Worm (Caenorhabditis elegans) whole organism, L2 larva: ENCODE results near the gene nhr-93.

Experiments
- C34F6.9 ChIP-seq: fragments of 150-350 bp; optimal IDR thresholded peaks from 2 replicates; lab custom pipeline; 2014; ENCODE audit warnings: missing biosample characterization, missing genetic modification characterization
- F13H6.1 ChIP-seq: sonication (generic microtip); optimal IDR thresholded peaks from 2 replicates; lab custom pipeline; 2016; ENCODE audit warnings: missing genetic modification characterization, missing compliant biosample characterization
- R02D3.7 ChIP-seq: fragments of 150-350 bp; optimal IDR thresholded peaks from 2 replicates; lab custom pipeline; 2014; ENCODE audit warnings: missing biosample characterization, missing genetic modification characterization
- Y55F3AM.14 ChIP-seq: fragments of 200-800 bp; sonication (Bioruptor generic); optimal IDR thresholded peaks from 2 replicates; lab custom pipeline; 2018; ENCODE audit warnings: mild to moderate bottlenecking, missing genetic modification characterization, missing compliant biosample characterization
- ama-1 ChIP-seq: fragments of 150-350 bp; optimal IDR thresholded peaks from 2 replicates; lab custom pipeline; 2018; ENCODE audit warnings: inconsistent platforms
- blmp-1 ChIP-seq: sonication (generic microtip); optimal IDR thresholded peaks from 2 replicates; lab custom pipeline; 2017; ENCODE audit warnings: missing genetic modification characterization, mild to moderate bottlenecking, missing compliant biosample characterization, antibody characterized with exemption, moderate library complexity; ENCODE audit not compliant: insufficient read depth
- ceh-16 ChIP-seq: fragments of 150-350 bp; optimal IDR thresholded peaks from 2 replicates; lab custom pipeline; 2014; ENCODE audit warnings: missing biosample characterization, missing genetic modification characterization
- crh-2 ChIP-seq: sonication (generic microtip); optimal IDR thresholded peaks from 2 replicates; lab custom pipeline; 2017; ENCODE audit warnings: missing biosample characterization, missing genetic modification characterization
- dmd-4 ChIP-seq: sonication (generic microtip); optimal IDR thresholded peaks from 2 replicates; lab custom pipeline; 2017; ENCODE audit warnings: missing biosample characterization, missing genetic modification characterization
- elt-1 ChIP-seq: fragments of 150-350 bp; optimal IDR thresholded peaks from 2 replicates; lab custom pipeline; 2014; ENCODE audit warnings: missing biosample characterization, missing genetic modification characterization
- elt-3 ChIP-seq: sonication (generic microtip); optimal IDR thresholded peaks from 2 replicates; lab custom pipeline; 2017; ENCODE audit warnings: missing biosample characterization, missing genetic modification characterization
- fos-1 ChIP-seq: fragments of 150-350 bp; optimal IDR thresholded peaks from 2 replicates; lab custom pipeline; 2014; ENCODE audit warnings: missing biosample characterization, missing genetic modification characterization
- gmeb-1 ChIP-seq: fragments of 150-350 bp; optimal IDR thresholded peaks from 2 replicates; lab custom pipeline; 2014; ENCODE audit warnings: missing biosample characterization, missing genetic modification characterization
- lin-13 ChIP-seq: fragments of 150-350 bp; optimal IDR thresholded peaks from 2 replicates; lab custom pipeline; 2014; ENCODE audit warnings: missing biosample characterization, missing genetic modification reagents, missing genetic modification characterization
- lin-39 ChIP-seq: fragments of 150-350 bp; optimal IDR thresholded peaks from 2 replicates; lab custom pipeline; 2014; ENCODE audit warnings: missing biosample characterization, missing genetic modification reagents, missing genetic modification characterization
- mab-5 ChIP-seq: fragments of 150-350 bp; optimal IDR thresholded peaks from 2 replicates; lab custom pipeline; 2014; ENCODE audit warnings: missing biosample characterization, missing genetic modification characterization
- mbf-1 ChIP-seq: sonication (generic microtip); optimal IDR thresholded peaks from 2 replicates; lab custom pipeline; 2017; ENCODE audit warnings: missing biosample characterization, missing genetic modification characterization
- mdl-1 ChIP-seq, 2 experiments: fragments of 150-350 bp in 1 of 2; sonication (generic microtip) in 1 of 2; optimal IDR thresholded peaks; 2 replicates each; lab custom pipeline; 2017; ENCODE audit warnings: missing biosample characterization in 2 of 2, missing genetic modification characterization in 2 of 2
- nhr-10 ChIP-seq: sonication (generic microtip); optimal IDR thresholded peaks from 2 replicates; lab custom pipeline; 2017; ENCODE audit warnings: missing biosample characterization, missing genetic modification characterization
- nhr-129 ChIP-seq: fragments of 150-350 bp; optimal IDR thresholded peaks from 2 replicates; lab custom pipeline; 2014; ENCODE audit warnings: missing biosample characterization, missing genetic modification characterization
- nhr-23 ChIP-seq: fragments of 150-350 bp; optimal IDR thresholded peaks from 2 replicates; lab custom pipeline; 2014; ENCODE audit warnings: missing biosample characterization, missing genetic modification reagents, missing genetic modification characterization
- nhr-237 ChIP-seq: fragments of 150-350 bp; optimal IDR thresholded peaks from 2 replicates; lab custom pipeline; 2014; ENCODE audit warnings: missing biosample characterization, missing genetic modification characterization
- nhr-6 ChIP-seq: fragments of 150-350 bp; optimal IDR thresholded peaks from 2 replicates; lab custom pipeline; 2014; ENCODE audit warnings: missing biosample characterization, missing genetic modification characterization
- peb-1 ChIP-seq: fragments of 150-350 bp; optimal IDR thresholded peaks from 2 replicates; lab custom pipeline; 2014; ENCODE audit warnings: missing biosample characterization, missing genetic modification characterization
- sem-4 ChIP-seq: fragments of 150-350 bp; optimal IDR thresholded peaks from 2 replicates; lab custom pipeline; 2014; ENCODE audit warnings: missing biosample characterization, missing genetic modification reagents, missing genetic modification characterization
- skn-1 ChIP-seq: sonication (generic microtip); optimal IDR thresholded peaks from 2 replicates; lab custom pipeline; 2017; ENCODE audit warnings: missing biosample characterization, missing genetic modification characterization
- sma-9 ChIP-seq, 2 experiments: fragments of 150-350 bp in 1 of 2; sonication (generic microtip) in 1 of 2; optimal IDR thresholded peaks; 2 replicates each; lab custom pipeline; 2014 to 2016; ENCODE audit warnings: missing genetic modification characterization in 2 of 2, mild to moderate bottlenecking in 1 of 2, missing biosample characterization in 1 of 2, missing compliant biosample characterization in 1 of 2, missing genetic modification reagents in 1 of 2, moderate library complexity in 1 of 2
- snpc-4 ChIP-seq: fragments of 150-350 bp; optimal IDR thresholded peaks from 2 replicates; lab custom pipeline; 2014; ENCODE audit warnings: missing biosample characterization, missing genetic modification characterization
- unc-39 ChIP-seq: fragments of 150-350 bp; optimal IDR thresholded peaks from 2 replicates; lab custom pipeline; 2014; ENCODE audit warnings: missing biosample characterization, missing genetic modification characterization
- zag-1 ChIP-seq: fragments of 150-350 bp; optimal IDR thresholded peaks from 2 replicates; lab custom pipeline; 2014; ENCODE audit warnings: missing biosample characterization, missing genetic modification characterization
- ztf-1 ChIP-seq: fragments of 200-800 bp; sonication (Bioruptor generic); conservative IDR thresholded peaks from 2 replicates; pipeline ENCODE4 v1.3.6; 2022; ENCODE audit warnings: missing genetic modification characterization, missing compliant biosample characterization
- ztf-11 ChIP-seq: sonication (generic microtip); optimal IDR thresholded peaks from 2 replicates; lab custom pipeline; 2017; ENCODE audit warnings: missing biosample characterization, missing genetic modification characterization
- ztf-4 ChIP-seq: fragments of 150-350 bp; optimal IDR thresholded peaks from 2 replicates; lab custom pipeline; 2014; ENCODE audit warnings: missing biosample characterization, missing genetic modification characterization

Gene nhr-93

ce11 chrV:3555986-3556385 lies 17.8 kb upstream of the nhr-93 start, which contains the start of gene grl-30:
Gene grl-30 (plus strand): TSS chrV:3556286.
- TF ChIP-seq nhr-10 (tag; lab: Kevin White, UChicago) (no peak), ceh-16 (tag; lab: Kevin White, UChicago) (no peak), nhr-23 (tag; lab: Kevin White, UChicago) (no peak), mdl-1 (tag; optimal IDR thresholded peaks at IDR 0.05; lab: Kevin White, UChicago) (no peak), R02D3.7 (no peak), skn-1 (tag; lab: Kevin White, UChicago) (no peak), fos-1 (tag; lab: Kevin White, UChicago) (no peak), snpc-4 (no peak), nhr-237 (tag; lab: Kevin White, UChicago) (no peak), Y55F3AM.14 (no peak), F13H6.1 (no peak), sem-4 (tag; lab: Kevin White, UChicago) (no peak), ztf-1 (GFP tag; lab: Robert Waterston, UW) (no peak), ztf-11 (tag; lab: Kevin White, UChicago) (no peak)
- TF ChIP-seq, all 48 proteins: peak for 0

- TF ChIP-seq blmp-1 (tag; lab: Kevin White, UChicago): no peak
- no peak for TF ChIP-seq elt-1 (tag; lab: Kevin White, UChicago)
- no peak for TF ChIP-seq sma-9 (GFP tag; optimal IDR thresholded peaks at IDR 0.05; lab: Kevin White, UChicago)
- TF ChIP-seq sma-9 (tag; optimal IDR thresholded peaks at IDR 0.05; lab: Kevin White, UChicago): no peak
- TF ChIP-seq zag-1 (tag; lab: Kevin White, UChicago): no peak
- TF ChIP-seq nhr-237 (tag; lab: Kevin White, UChicago): no peak
- TF ChIP-seq elt-3: no peak
Observed at ce11 chrV:3554869-3555268, 16.7 kb upstream of the nhr-93 start, which contains the start of gene grl-29. Gene grl-29 (minus strand): TSS chrV:3555236.

DNA sequence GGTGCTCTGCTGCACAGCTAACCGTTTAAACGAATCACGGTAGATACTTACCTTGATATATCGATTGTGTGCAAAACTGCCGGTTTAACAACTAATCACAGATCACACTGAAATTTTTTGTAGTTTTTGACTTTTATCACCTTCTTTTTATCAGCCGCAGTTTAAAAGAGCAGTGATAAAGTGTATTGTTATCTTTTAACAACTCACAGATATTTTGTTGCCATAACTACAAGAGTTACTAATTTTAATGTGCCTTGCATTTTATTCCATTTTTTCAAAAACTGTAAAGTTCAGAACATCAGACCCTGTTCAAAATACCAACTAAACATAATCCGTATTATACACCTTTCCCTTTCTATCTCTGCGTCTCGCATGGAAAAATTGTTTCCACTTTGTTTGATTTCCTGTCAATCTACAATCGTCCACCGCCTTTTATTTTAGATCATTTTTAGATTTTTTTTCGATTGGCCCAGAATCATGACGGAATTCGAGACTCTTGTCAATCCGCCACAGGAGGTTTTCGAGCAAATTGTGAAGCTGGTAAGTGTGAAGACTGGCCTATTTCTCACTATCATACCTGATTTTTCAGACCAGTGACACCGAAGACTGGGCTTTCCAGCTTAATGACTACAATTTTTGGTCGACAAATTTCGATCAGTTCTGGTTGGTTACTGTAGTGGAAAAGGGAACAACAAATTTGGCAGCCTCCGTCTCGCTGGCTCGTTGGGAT lies 14.7 kb upstream of the nhr-93 start, which contains the start of gene T24A6.20:
TSS of gene T24A6.20 (plus strand) at position 395 of the 730 bp plus-strand sequence.
- TF ChIP-seq ztf-4 (no peak), R02D3.7 (no peak), gmeb-1 (tag; lab: Kevin White, UChicago) (no peak), ztf-11 (tag; lab: Kevin White, UChicago) (no peak), lin-39 (tag; lab: Kevin White, UChicago) (no peak), nhr-129 (tag; lab: Kevin White, UChicago) (no peak), ama-1 (lab: Kevin White, UChicago) (no peak), lin-13 (GFP tag; lab: Kevin White, UChicago) (no peak), ceh-16 (tag; lab: Kevin White, UChicago) (no peak), zag-1 (tag; lab: Kevin White, UChicago) (no peak), unc-39 (tag; lab: Kevin White, UChicago) (no peak), peb-1 (tag; lab: Kevin White, UChicago) (no peak), dmd-4 (tag; lab: Kevin White, UChicago) (no peak), mbf-1 (tag; lab: Kevin White, UChicago) (no peak), nhr-237 (tag; lab: Kevin White, UChicago) (no peak), C34F6.9 (tag; lab: Kevin White, UChicago) (no peak), crh-2 (no peak)

DNA sequence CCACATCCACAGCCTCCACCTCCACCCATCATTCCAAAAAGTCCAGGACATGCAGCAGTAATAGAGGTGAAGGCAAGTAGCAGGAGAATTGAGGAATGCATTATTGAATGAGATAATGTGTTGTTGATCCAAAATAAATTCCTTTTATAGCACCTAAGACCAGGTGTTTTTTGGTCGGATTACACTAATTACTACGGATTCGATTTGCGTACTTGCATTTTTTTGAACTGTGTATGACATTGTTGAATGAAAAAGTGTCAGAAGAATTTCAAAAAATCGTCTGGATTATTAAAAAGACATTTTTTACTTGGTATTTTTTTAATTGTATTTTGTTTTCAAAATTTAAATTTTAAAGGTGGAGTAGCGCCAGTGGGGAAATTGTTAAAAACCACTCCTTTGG lies 13.6 kb upstream of the nhr-93 start, which contains the start of gene grl-28:
TSS of gene grl-28 (minus strand) at position 101 of the 400 bp plus-strand sequence.
- TF ChIP-seq Y55F3AM.14 (no peak), skn-1 (tag; lab: Kevin White, UChicago) (no peak), ztf-4 (no peak), sem-4 (tag; lab: Kevin White, UChicago) (no peak), fos-1 (tag; lab: Kevin White, UChicago) (no peak), mab-5 (tag; lab: Kevin White, UChicago) (no peak)

- TF ChIP-seq ztf-1 (GFP tag; lab: Robert Waterston, UW) (no peak), zag-1 (tag; lab: Kevin White, UChicago) (no peak), nhr-10 (tag; lab: Kevin White, UChicago) (no peak), nhr-6 (tag; lab: Kevin White, UChicago) (no peak), sma-9 (GFP tag; optimal IDR thresholded peaks at IDR 0.05; lab: Kevin White, UChicago) (no peak), sma-9 (tag; optimal IDR thresholded peaks at IDR 0.05; lab: Kevin White, UChicago) (no peak), nhr-23 (tag; lab: Kevin White, UChicago) (no peak)
Observed at ce11 chrV:3549553-3549952, 11.3 kb upstream of the nhr-93 start, which contains the start of gene sri-21. Gene sri-21 (plus strand): TSS chrV:3549853.
